Worm (Caenorhabditis elegans) whole organism, midembryonic: ENCODE measurements around the gene W09G12.9.

Experiments used
- T22C8.4 ChIP-seq: fragments of 200-800 bp; sonication (Bioruptor generic); IDR thresholded peaks from 2 replicates; pipeline ENCODE4 v1.3.6; 2022; ENCODE audit warnings: missing genetic modification characterization, missing compliant biosample characterization
- cog-1 ChIP-seq: sonication (generic microtip); optimal IDR thresholded peaks from 2 replicates; lab custom pipeline; 2016; ENCODE audit warnings: missing genetic modification characterization, missing compliant biosample characterization
- flt-1 ChIP-seq: fragments of 200-800 bp; sonication (Bioruptor generic); IDR thresholded peaks from 2 replicates; pipeline ENCODE4 v1.3.6; 2022; ENCODE audit warnings: missing genetic modification characterization, missing compliant biosample characterization
- klf-2 ChIP-seq: fragments of 200-800 bp; sonication (Bioruptor generic); conservative IDR thresholded peaks from 2 replicates; pipeline ENCODE4 v1.3.6; 2022; ENCODE audit warnings: missing genetic modification reagents, missing genetic modification characterization, missing compliant biosample characterization
- med-1 ChIP-seq: sonication (generic microtip); optimal IDR thresholded peaks from 2 replicates; lab custom pipeline; 2017; ENCODE audit warnings: missing genetic modification characterization, mild to moderate bottlenecking, missing compliant biosample characterization, antibody characterized with exemption, missing genetic modification reagents; ENCODE audit not compliant: insufficient read depth
- ref-1 ChIP-seq: fragments of 200-800 bp; sonication (Bioruptor generic); conservative IDR thresholded peaks from 2 replicates; pipeline ENCODE4 v1.3.6; 2022; ENCODE audit warnings: missing genetic modification reagents, missing genetic modification characterization, missing compliant biosample characterization
- tab-1 ChIP-seq: fragments of 200-800 bp; sonication (Bioruptor generic); IDR thresholded peaks from 2 replicates; pipeline ENCODE4 v1.3.6; 2022; ENCODE audit warnings: missing genetic modification characterization, missing compliant biosample characterization
- ztf-23 ChIP-seq: fragments of 200-800 bp; sonication (Bioruptor generic); IDR thresholded peaks from 2 replicates; pipeline ENCODE4 v1.3.6; 2022; ENCODE audit warnings: missing genetic modification reagents, missing genetic modification characterization, missing compliant biosample characterization
- ztf-29 ChIP-seq: fragments of 200-800 bp; sonication (Bioruptor generic); IDR thresholded peaks from 2 replicates; pipeline ENCODE4 v1.3.6; 2022; ENCODE audit warnings: missing genetic modification reagents, missing genetic modification characterization, missing compliant biosample characterization

W09G12.9 gene

DNA sequence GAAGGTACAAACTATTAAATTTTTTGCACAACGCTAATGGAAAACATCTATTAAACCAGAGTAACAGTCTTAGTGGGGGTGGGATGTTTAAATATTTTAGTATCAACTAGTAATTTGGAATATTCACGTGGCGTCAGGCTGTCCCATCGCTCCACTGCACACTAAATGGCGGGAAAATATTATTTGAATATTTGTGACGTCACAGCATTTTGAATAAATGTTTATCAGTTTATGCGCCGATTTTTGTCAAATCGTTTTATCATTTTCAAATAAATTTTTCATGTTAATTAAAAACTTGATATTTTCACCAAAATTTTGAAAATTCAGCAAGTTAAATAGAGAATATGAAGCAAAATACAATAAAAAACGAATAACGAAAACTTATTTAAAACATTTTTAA, 26.9 kb downstream of the W09G12.9 start, which contains the start of gene F38A1.15:
Gene F38A1.15 (minus strand): TSS at position 101 of the 400 bp plus-strand sequence.
- TF ChIP-seq flt-1 (no peak), T22C8.4 (GFP tag; lab: Robert Waterston, UW) (no peak), ztf-23 (no peak), ref-1 (GFP tag; lab: Robert Waterston, UW) (no peak), ztf-29 (GFP tag; lab: Robert Waterston, UW) (no peak), med-1 (GFP tag; lab: Kevin White, UChicago) (no peak), cog-1 (no peak), tab-1 (GFP tag; lab: Robert Waterston, UW) (no peak), klf-2 (GFP tag; lab: Robert Waterston, UW) (no peak)

DNA sequence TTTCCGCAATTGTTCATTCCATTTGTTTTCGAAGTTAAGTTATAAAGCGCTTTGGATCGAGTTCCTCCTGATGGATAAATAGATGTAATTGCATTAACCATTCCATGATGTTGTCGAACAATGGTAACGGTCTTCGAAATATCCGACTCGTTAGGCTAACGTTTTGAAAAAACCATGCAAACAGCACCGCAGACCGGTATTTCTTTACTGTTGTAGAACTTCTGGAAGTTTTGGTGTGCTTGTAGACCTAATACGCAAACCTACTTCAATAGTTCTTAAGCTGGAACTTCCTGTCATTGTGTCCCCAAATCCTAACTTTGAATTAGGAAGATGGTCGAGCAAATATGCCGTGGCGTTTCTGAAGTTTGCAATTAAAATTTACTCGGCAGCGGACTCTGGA, 28.9 kb downstream of the W09G12.9 start, which contains the start of gene F38A1.9:
Gene F38A1.9 (minus strand): TSS at position 101 of the 400 bp plus-strand sequence.
- TF ChIP-seq cog-1, result no peak
- no peak for TF ChIP-seq T22C8.4 (GFP tag; lab: Robert Waterston, UW)

DNA sequence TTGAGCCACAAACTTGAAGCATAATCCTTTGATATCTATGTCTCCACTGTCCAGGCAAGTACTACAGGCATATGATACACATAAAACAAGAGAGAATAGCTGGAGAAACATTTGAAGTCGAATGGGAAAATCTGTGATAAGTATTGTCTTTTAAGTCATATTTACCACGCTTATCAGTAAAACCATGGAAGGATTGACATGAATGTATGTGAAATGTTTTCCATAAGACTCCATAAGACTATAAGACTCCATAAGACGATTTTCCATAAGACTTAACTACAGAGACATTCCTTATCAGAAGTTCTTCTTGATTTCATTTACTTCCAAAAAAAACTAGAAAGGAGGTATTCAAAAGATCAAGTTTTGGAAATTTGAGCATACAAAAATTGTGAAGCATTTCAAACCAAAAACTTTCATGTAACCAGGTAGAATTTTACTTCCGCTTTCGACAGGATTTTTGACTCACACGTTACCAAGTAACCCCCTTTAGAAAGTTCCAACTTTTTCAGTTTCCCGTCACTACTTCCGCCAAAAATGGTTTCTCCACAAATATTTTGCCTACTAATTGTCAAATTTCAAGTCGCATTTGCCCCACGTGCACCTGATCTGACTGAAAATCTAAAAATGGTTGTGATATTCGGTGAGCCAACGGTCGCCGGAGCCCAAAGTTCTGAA, 30.5 kb downstream of the W09G12.9 start, which contains the start of the genes clec-165 and F38A1.11:
Gene clec-165 (minus strand): TSS at position 125 of the 675 bp plus-strand sequence.
Gene F38A1.11 (plus strand): TSS at position 625 of the 675 bp plus-strand sequence.
- no peak for TF ChIP-seq ref-1 (GFP tag; lab: Robert Waterston, UW)
- no peak for TF ChIP-seq cog-1
- no peak for TF ChIP-seq ztf-29 (GFP tag; lab: Robert Waterston, UW)
- no peak for TF ChIP-seq tab-1 (GFP tag; lab: Robert Waterston, UW)
- TF ChIP-seq T22C8.4 (GFP tag; lab: Robert Waterston, UW), result no peak
- no peak for TF ChIP-seq med-1 (GFP tag; lab: Kevin White, UChicago)
- no peak for TF ChIP-seq flt-1
- no peak for TF ChIP-seq klf-2 (GFP tag; lab: Robert Waterston, UW)
- TF ChIP-seq ztf-23, result no peak

DNA sequence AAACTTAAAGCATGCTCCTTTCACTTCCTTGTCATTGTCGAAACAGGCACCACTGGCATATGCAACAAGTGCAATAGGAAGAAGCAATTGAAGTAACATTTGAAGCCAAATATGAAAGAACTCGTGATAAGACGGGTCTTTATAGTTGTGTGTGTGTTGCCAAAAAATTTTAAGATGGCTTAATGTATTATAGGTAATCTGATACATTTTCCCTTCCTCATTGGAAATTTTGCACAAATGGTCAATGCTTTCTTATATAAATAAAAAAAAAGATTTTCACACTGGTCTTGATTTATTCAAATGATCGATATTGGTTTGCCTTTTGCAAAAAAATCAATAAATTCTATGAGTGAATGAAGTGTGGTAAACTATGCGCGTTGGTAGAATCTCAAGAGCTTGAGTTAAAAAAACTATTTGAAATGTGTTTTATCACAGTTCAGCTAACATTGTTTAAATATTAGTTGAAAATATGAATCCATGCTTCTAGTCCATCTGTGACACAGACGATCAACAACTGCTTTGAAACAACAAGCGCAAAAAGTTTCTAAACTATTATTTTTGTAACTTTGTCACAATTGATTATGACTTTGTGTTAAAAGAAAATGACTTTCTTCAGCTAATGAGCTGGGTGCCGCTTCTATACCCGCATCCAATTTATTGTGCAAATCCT, 35.0 kb downstream of the W09G12.9 start, which contains the start of the genes clec-166 and F38A1.6:
Gene clec-166 (minus strand): TSS at position 101 of the 670 bp plus-strand sequence.
Gene F38A1.6 (plus strand): TSS at position 620 of the 670 bp plus-strand sequence.
- TF ChIP-seq klf-2 (GFP tag; lab: Robert Waterston, UW), result no peak
- no peak for TF ChIP-seq ztf-23
- no peak for TF ChIP-seq med-1 (GFP tag; lab: Kevin White, UChicago)
- TF ChIP-seq ztf-29 (GFP tag; lab: Robert Waterston, UW), result no peak

DNA sequence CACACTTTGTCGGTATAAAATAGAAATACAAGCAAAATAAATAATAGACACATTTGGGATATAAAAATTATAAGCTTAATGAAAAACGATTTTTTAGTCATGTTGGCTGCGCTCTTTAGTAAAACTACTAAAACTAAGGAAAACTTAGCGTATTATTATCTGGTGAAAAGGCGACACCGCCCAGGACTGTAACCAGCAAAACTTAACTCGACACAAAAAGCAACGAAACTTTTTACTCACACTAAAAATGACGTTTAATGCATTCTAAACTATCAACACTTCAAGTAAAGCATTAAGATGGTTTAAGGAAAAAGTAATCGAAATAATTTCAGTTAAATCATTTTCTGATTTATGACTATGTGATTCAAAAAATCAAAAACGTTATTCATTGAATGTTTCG, 39.2 kb downstream of the W09G12.9 start, which contains the start of gene clec-167:
Gene clec-167 (minus strand): TSS at position 101 of the 400 bp plus-strand sequence.
- no peak for TF ChIP-seq ztf-29 (GFP tag; lab: Robert Waterston, UW)
- TF ChIP-seq klf-2 (GFP tag; lab: Robert Waterston, UW), result no peak
- TF ChIP-seq ref-1 (GFP tag; lab: Robert Waterston, UW), result no peak
- TF ChIP-seq med-1 (GFP tag; lab: Kevin White, UChicago), result no peak

DNA sequence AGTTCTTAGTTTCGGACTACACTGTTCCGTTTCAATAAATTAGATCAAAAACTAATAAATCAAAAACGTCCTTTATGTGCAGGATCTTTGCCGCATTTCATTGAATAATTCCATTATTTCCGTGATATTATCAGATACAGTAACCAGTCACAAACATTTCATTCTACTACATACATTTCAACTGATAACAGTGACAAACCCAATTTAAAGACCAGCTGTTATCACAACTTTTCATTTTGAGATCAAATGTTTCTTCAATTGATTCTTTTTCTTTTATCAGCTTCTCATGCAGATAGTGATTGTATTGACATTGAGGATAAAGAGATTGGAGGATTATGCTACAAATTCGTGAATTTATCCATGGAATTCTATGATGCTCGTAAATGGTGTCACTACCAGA, 40.3 kb downstream of the W09G12.9 start, which contains the start of gene clec-168:
Gene clec-168 (plus strand): TSS at position 247 of the 400 bp plus-strand sequence.
- TF ChIP-seq ref-1 (GFP tag; lab: Robert Waterston, UW) (no peak), med-1 (GFP tag; lab: Kevin White, UChicago) (no peak), T22C8.4 (GFP tag; lab: Robert Waterston, UW) (no peak), tab-1 (GFP tag; lab: Robert Waterston, UW) (no peak), cog-1 (no peak), ztf-29 (GFP tag; lab: Robert Waterston, UW) (no peak), klf-2 (GFP tag; lab: Robert Waterston, UW) (no peak), ztf-23 (no peak), flt-1 (no peak)

DNA sequence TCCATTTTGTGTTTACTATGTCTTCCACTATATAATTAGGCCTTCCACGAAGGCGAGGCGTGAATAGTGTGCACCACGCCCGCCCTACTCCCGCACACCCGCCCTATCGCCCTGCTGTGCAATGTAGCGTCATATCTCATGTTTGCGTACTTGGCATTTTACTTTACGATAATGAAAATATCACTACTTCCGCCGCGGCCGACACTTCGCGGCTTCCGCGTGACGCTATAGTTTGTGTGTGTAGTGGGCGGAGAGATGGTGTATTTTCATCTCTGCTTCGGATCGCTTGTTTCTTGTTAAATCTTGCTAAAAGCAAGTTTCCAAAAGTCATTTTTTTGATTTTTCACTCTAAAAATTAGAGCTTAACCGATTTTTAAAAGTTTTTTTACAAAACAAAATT, 44.1 kb downstream of the W09G12.9 start:
- TF ChIP-seq flt-1 (no peak), med-1 (GFP tag; lab: Kevin White, UChicago) (no peak), T22C8.4 (GFP tag; lab: Robert Waterston, UW) (no peak), cog-1 (no peak), ztf-29 (GFP tag; lab: Robert Waterston, UW) (no peak), ztf-23 (no peak), klf-2 (GFP tag; lab: Robert Waterston, UW) (no peak), tab-1 (GFP tag; lab: Robert Waterston, UW) (no peak), ref-1 (GFP tag; lab: Robert Waterston, UW) (no peak)

DNA sequence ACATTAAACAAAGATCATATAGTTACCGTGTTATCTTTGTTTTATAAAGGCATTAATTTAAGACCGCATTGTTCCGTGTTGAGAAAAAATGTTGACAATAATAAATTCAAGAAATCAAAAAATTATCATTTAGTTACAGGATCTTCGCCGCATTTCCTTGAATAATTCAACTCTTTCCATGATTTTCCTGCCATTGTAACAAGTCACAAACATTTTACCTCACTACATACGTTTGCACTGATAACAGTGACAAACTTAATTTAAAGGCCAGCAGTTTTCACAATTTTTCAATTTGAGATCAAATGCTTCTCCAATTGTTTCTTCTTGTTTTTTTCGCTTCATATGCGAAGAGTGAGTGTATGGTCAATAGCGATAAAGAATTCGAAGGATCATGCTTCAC, 44.6 kb downstream of the W09G12.9 start, which contains the start of gene clec-169:
Gene clec-169 (plus strand): TSS at position 301 of the 400 bp plus-strand sequence.
- TF ChIP-seq cog-1, result no peak

DNA sequence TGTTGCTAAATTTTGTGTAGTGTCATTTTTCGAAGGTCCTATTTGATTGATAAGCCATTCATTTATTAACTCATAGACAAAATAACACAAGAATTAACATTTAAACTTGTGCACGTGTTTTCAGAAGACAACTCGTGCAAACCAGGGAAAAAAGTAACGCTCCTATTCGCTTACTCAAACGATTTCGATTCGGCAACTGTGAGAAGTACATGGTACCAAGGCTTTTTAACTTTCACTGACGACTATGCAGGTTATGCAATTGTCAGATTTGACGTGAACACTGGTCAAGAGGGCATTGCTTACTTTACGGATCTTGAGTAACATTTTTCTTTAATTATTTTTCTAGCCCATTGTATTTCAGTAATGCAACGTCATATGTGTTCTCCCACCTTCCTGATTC, 45.5 kb downstream of the W09G12.9 start:
- TF ChIP-seq cog-1 (no peak), med-1 (GFP tag; lab: Kevin White, UChicago) (no peak), klf-2 (GFP tag; lab: Robert Waterston, UW) (no peak), ztf-29 (GFP tag; lab: Robert Waterston, UW) (no peak), ztf-23 (no peak), T22C8.4 (GFP tag; lab: Robert Waterston, UW) (no peak), tab-1 (GFP tag; lab: Robert Waterston, UW) (no peak), flt-1 (no peak), ref-1 (GFP tag; lab: Robert Waterston, UW) (no peak)
